Fruit fly (Drosophila melanogaster): ENCODE results near the gene CG10165.

dm6 chr2L:19519611-19520010 lies 10.5 kb downstream of the CG10165 start:
- TF ChIP-seq CG8478 (optimal IDR thresholded peaks at IDR 0.05) = no peak
- no peak for TF ChIP-seq CTCF (optimal IDR thresholded peaks at IDR 0.05)
